Worm (Caenorhabditis elegans): ENCODE data around the gene sra-33.

DNA sequence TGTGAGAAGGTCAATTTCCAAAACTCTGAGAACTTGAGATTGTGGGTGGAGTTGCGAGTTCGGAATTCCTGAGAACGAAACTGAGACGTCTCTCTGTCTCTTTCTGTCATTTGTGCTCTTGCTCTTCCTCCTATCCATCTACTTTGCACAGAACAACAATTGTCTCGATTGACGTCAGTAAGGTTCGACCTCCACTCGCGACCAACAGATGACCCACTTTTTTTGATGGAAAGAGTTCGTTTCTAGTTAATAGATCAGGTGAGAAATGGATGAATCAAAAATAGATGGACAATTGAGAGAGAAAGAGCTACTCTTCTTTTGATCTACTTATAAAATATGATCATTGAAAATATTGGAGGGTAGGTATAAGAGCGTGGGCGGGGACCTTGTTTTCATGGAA is 42.5 kb downstream of the sra-33 start:
- no peak for TF ChIP-seq him-1 (tag; optimal IDR thresholded peaks at IDR 0.05)
- no peak for TF ChIP-seq W03F9.2 (tag; optimal IDR thresholded peaks at IDR 0.05)

All from whole organism, L4/young adult.